Fruit fly (Drosophila melanogaster): Measurements from ENCODE around the gene CG3793.

The CG3793 gene

DNA sequence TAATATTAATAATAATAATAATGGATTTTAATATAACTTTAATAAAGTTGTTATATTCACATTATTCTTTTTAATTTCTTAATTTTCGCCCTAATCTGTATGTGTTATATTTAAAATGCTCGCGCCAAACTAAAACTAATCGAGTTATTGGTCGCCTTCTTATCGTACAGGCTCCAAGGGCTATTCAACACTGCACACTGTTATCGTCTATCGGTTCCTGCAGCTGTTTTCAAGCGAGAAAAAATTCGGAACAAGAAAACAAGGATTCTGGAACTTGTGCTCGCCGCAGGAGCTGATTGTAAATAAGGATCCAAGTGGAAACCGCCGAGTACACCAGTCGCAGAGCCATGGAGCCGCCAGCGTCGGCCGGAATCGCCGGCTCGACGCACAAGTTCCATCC, at the start of gene CG3793 (continued):
- TF ChIP-seq CrebB (tag; optimal IDR thresholded peaks at IDR 0.05) = no peak
- TF ChIP-seq Dll (GFP tag; IDR thresholded peaks at IDR 0.05; ENCODE audit: partially characterized antibody) = peak; percentile 55; the same call in 1 of the 4 replicates
- peak; percentile 57; the same call in 2 of the 3 replicates for TF ChIP-seq zen2 (GFP tag; IDR thresholded peaks at IDR 0.05; ENCODE audit: partially characterized antibody)
- TF ChIP-seq Rfx (GFP tag; IDR thresholded peaks at IDR 0.05) = peak; percentile 8; the same call in 1 of the 2 replicates
- no peak for TF ChIP-seq HHEX (GFP tag; optimal IDR thresholded peaks at IDR 0.05)
- TF ChIP-seq Dref (GFP tag; IDR thresholded peaks at IDR 0.05) = peak; percentile 87
- peak; percentile 30; the same call in 1 of the 2 replicates for TF ChIP-seq sna (GFP tag; IDR thresholded peaks at IDR 0.05; ENCODE audit: partially characterized antibody)
- TF ChIP-seq unc-4 (GFP tag; IDR thresholded peaks at IDR 0.05; ENCODE audit: partially characterized antibody) = 0 out of 2 replicates have a peak, but pooled peaks have one; percentile 16
- TF ChIP-seq Scr (GFP tag; IDR thresholded peaks at IDR 0.05; ENCODE audit: partially characterized antibody) = peak; percentile 50
- TF ChIP-seq CG8290 (GFP tag; optimal IDR thresholded peaks at IDR 0.05) = no peak
- TF ChIP-seq CG8290 (tag; optimal IDR thresholded peaks at IDR 0.05) = peak in 1 of 2 experiments; percentile 74
- TF ChIP-seq caup (GFP tag; optimal IDR thresholded peaks at IDR 0.05; ENCODE audit: severe bottlenecking) = no peak
- no peak for TF ChIP-seq PHDP (tag; optimal IDR thresholded peaks at IDR 0.05)
- TF ChIP-seq CG17912 (GFP tag; optimal IDR thresholded peaks at IDR 0.05) = peak; percentile 33
- no peak for TF ChIP-seq CG4328 (GFP tag; optimal IDR thresholded peaks at IDR 0.05)
- TF ChIP-seq Sry-δ (GFP tag; optimal IDR thresholded peaks at IDR 0.05) = peak; percentile 13
- TF ChIP-seq hbn (GFP tag; IDR thresholded peaks at IDR 0.05; ENCODE audit: partially characterized antibody) = peak; percentile 45
- TF ChIP-seq chn (GFP tag; optimal IDR thresholded peaks at IDR 0.05) = no peak
- TF ChIP-seq CG9932 (GFP tag; IDR thresholded peaks at IDR 0.05) = no peak
- TF ChIP-seq CG3163 (GFP tag; optimal IDR thresholded peaks at IDR 0.05) = no peak
- no peak for TF ChIP-seq Nf-YC (tag; optimal IDR thresholded peaks at IDR 0.05)
- TF ChIP-seq usp (GFP tag; optimal IDR thresholded peaks at IDR 0.05) = no peak
- TF ChIP-seq CG14860 (GFP tag; IDR thresholded peaks at IDR 0.05; ENCODE audit: partially characterized antibody) = peak; percentile 52; the same call in 2 of the 3 replicates
- no peak for TF ChIP-seq danr (GFP tag; IDR thresholded peaks at IDR 0.05)
- TF ChIP-seq CHES-1-like (GFP tag; optimal IDR thresholded peaks at IDR 0.05) = no peak
- TF ChIP-seq Med (GFP tag) = peak; percentile 75
- TF ChIP-seq YL-1 (GFP tag; optimal IDR thresholded peaks at IDR 0.05) = peak; percentile 47
- no peak for TF ChIP-seq fd102C (GFP tag; optimal IDR thresholded peaks at IDR 0.05)
- no peak for TF ChIP-seq CG12769 (tag; optimal IDR thresholded peaks at IDR 0.05)
- no peak for TF ChIP-seq ems (GFP tag; optimal IDR thresholded peaks at IDR 0.05)
- TF ChIP-seq stwl (tag; optimal IDR thresholded peaks at IDR 0.05) = peak; percentile 69
- TF ChIP-seq CG17328 (GFP tag; IDR thresholded peaks at IDR 0.05) = no peak
- TF ChIP-seq Camta (GFP tag; optimal IDR thresholded peaks at IDR 0.05) = no peak
- TF ChIP-seq NC2α (GFP tag; optimal IDR thresholded peaks at IDR 0.05) = no peak
- no peak for TF ChIP-seq CG2202 (tag; optimal IDR thresholded peaks at IDR 0.05)
- TF ChIP-seq B-H2 (GFP tag; optimal IDR thresholded peaks at IDR 0.05) = no peak
- no peak for TF ChIP-seq kni (GFP tag; optimal IDR thresholded peaks at IDR 0.05)
- TF ChIP-seq CG9215 (GFP tag; IDR thresholded peaks at IDR 0.05) = no peak
- TF ChIP-seq CG32772 (GFP tag; IDR thresholded peaks at IDR 0.05) = peak; percentile 8; the same call in 1 of the 2 replicates
- no peak for TF ChIP-seq CG6272 (GFP tag; IDR thresholded peaks at IDR 0.05)
- no peak for TF ChIP-seq vvl (GFP tag; IDR thresholded peaks at IDR 0.05)
- no peak for TF ChIP-seq CG11085 (GFP tag; IDR thresholded peaks at IDR 0.05)
- no peak for TF ChIP-seq CG1832 (GFP tag; optimal IDR thresholded peaks at IDR 0.05)
- TF ChIP-seq kah (GFP tag; optimal IDR thresholded peaks at IDR 0.05) = no peak
- no peak for TF ChIP-seq Stat92E (GFP tag; optimal IDR thresholded peaks at IDR 0.05)
- TF ChIP-seq bigmax (GFP tag; optimal IDR thresholded peaks at IDR 0.05) = no peak
- no peak for TF ChIP-seq Ravus (GFP tag; IDR thresholded peaks at IDR 0.05)

Data from whole organism, embryonic.